Worm (Caenorhabditis elegans): ENCODE measurements around the gene F44D12.8.
"Not testable (repeated sequence)": the region's sequence is repeated elsewhere in the genome, so short reads cannot be mapped to it uniquely, and the experiment has no call there.

The F44D12.8 gene

ce11 chrIV:10026129-10026528 is 3.0 kb downstream of the F44D12.8 start:
- no peak for TF ChIP-seq dsc-1 (tag; optimal IDR thresholded peaks at IDR 0.05)
- TF ChIP-seq nhr-77 (tag; optimal IDR thresholded peaks at IDR 0.05): no peak
- no peak for TF ChIP-seq jun-1 (tag; optimal IDR thresholded peaks at IDR 0.05)
- no peak for TF ChIP-seq ets-5 (GFP tag; IDR thresholded peaks at IDR 0.05)
- TF ChIP-seq lin-39 (tag; optimal IDR thresholded peaks at IDR 0.05): no peak
- TF ChIP-seq pax-3 (tag; optimal IDR thresholded peaks at IDR 0.05): no peak
- TF ChIP-seq irx-1 (tag; optimal IDR thresholded peaks at IDR 0.05): no peak
- no peak for TF ChIP-seq mab-9 (GFP tag; IDR thresholded peaks at IDR 0.05)
- TF ChIP-seq ceh-90 (tag; optimal IDR thresholded peaks at IDR 0.05): no peak
- no peak for TF ChIP-seq mef-2 (tag; optimal IDR thresholded peaks at IDR 0.05)
- TF ChIP-seq lin-15B (tag; optimal IDR thresholded peaks at IDR 0.05): no peak
- TF ChIP-seq grh-1 (GFP tag; IDR thresholded peaks at IDR 0.05): no peak
- TF ChIP-seq nhr-47 (tag; optimal IDR thresholded peaks at IDR 0.05): no peak
- no peak for TF ChIP-seq nhr-20 (tag; optimal IDR thresholded peaks at IDR 0.05)
- no peak for TF ChIP-seq snu-23 (GFP tag; optimal IDR thresholded peaks at IDR 0.05)
- TF ChIP-seq nhr-76 (tag; optimal IDR thresholded peaks at IDR 0.05): no peak

DNA sequence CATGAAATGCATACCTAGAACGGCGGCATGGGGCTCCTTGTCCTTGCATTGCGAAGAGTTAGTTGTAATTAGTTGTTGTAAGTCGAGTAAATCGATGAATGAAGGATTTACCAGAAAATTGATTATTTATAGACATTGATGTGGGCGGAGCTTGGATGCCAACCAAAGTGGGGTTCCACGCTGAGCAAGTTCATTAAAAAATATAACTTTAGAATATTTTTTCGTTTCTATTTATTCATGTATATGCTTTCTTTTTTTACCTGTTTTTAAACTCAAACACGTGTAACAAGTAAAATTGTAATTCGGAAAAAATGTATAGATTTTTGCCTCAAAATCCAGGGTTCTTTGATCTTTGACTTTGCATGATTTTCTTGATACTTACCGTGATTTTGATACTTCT is 4.5 kb downstream of the F44D12.8 start, which contains the start of gene gipc-2:
TSS of gene gipc-2 (minus strand) at position 101 of the 400 bp plus-strand sequence.
- TF ChIP-seq Y116A8C.19 (tag; optimal IDR thresholded peaks at IDR 0.05; ENCODE audit: borderline replicate concordance): no peak

- not testable (repeated sequence) for TF ChIP-seq ztf-4 (tag; optimal IDR thresholded peaks at IDR 0.05); hpl-2 (GFP tag; optimal IDR thresholded peaks at IDR 0.05); nhr-85 (tag)
Measured at ce11 chrIV:10028779-10029178, 5.7 kb downstream of the F44D12.8 start, which contains the start of the genes F44D12.16 and msd-2. TSS of gene F44D12.16 (plus strand) at chrIV:10029079. TSS of gene msd-2 (plus strand) at chrIV:10029083.

- TF ChIP-seq lin-39 (tag; optimal IDR thresholded peaks at IDR 0.05): no peak
- no peak for TF ChIP-seq pax-3 (tag; optimal IDR thresholded peaks at IDR 0.05)
- no peak for TF ChIP-seq mab-9 (GFP tag; IDR thresholded peaks at IDR 0.05)
- TF ChIP-seq aha-1 (tag; optimal IDR thresholded peaks at IDR 0.05): no peak
- no peak for TF ChIP-seq lin-35 (GFP tag; optimal IDR thresholded peaks at IDR 0.05)
- no peak for TF ChIP-seq fkh-8 (tag; optimal IDR thresholded peaks at IDR 0.05)
- TF ChIP-seq lir-3 (tag; optimal IDR thresholded peaks at IDR 0.05; ENCODE audit: poor library complexity): no peak
- no peak for TF ChIP-seq tlp-1 (tag; optimal IDR thresholded peaks at IDR 0.05)
- TF ChIP-seq nhr-11 (tag; optimal IDR thresholded peaks at IDR 0.05): no peak
- no peak for TF ChIP-seq blmp-1 (tag; optimal IDR thresholded peaks at IDR 0.05)
- no peak for TF ChIP-seq aly-2 (tag; optimal IDR thresholded peaks at IDR 0.05)
- no peak for TF ChIP-seq nhr-47 (tag; optimal IDR thresholded peaks at IDR 0.05)
- no peak for TF ChIP-seq elt-3 (tag; optimal IDR thresholded peaks at IDR 0.05)
- no peak for TF ChIP-seq ets-5 (GFP tag; IDR thresholded peaks at IDR 0.05)
- TF ChIP-seq xbp-1 (tag; optimal IDR thresholded peaks at IDR 0.05): no peak
- no peak for TF ChIP-seq rnt-1 (tag; optimal IDR thresholded peaks at IDR 0.05)
- TF ChIP-seq pqm-1 (tag; optimal IDR thresholded peaks at IDR 0.05): no peak
- no peak for TF ChIP-seq nhr-19 (GFP tag; conservative IDR thresholded peaks at IDR 0.05)
Measured at ce11 chrIV:10033053-10033452, 10.0 kb downstream of the F44D12.8 start, which contains the start of gene F44D12.6. TSS of gene F44D12.6 (plus strand) at chrIV:10033353.

- TF ChIP-seq nhr-19 (GFP tag; conservative IDR thresholded peaks at IDR 0.05): no peak
- no peak for TF ChIP-seq nhr-28 (tag; optimal IDR thresholded peaks at IDR 0.05)
- TF ChIP-seq xbp-1 (tag; optimal IDR thresholded peaks at IDR 0.05): no peak
- no peak for TF ChIP-seq nhr-85 (tag)
- TF ChIP-seq lir-3 (tag; optimal IDR thresholded peaks at IDR 0.05; ENCODE audit: poor library complexity): no peak
- no peak for TF ChIP-seq lin-39 (tag; optimal IDR thresholded peaks at IDR 0.05)
- TF ChIP-seq pax-3 (tag; optimal IDR thresholded peaks at IDR 0.05): no peak
- TF ChIP-seq snu-23 (GFP tag; optimal IDR thresholded peaks at IDR 0.05): no peak
- no peak for TF ChIP-seq lin-13 (GFP tag; optimal IDR thresholded peaks at IDR 0.05)
- no peak for TF ChIP-seq C04F5.9 (tag; optimal IDR thresholded peaks at IDR 0.05)
- TF ChIP-seq nhr-71 (tag; optimal IDR thresholded peaks at IDR 0.05): no peak
- TF ChIP-seq lsy-2 (tag; optimal IDR thresholded peaks at IDR 0.05): no peak
- TF ChIP-seq blmp-1 (tag; optimal IDR thresholded peaks at IDR 0.05): no peak
- no peak for TF ChIP-seq nhr-77 (tag; optimal IDR thresholded peaks at IDR 0.05)
- no peak for TF ChIP-seq fkh-10 (GFP tag; optimal IDR thresholded peaks at IDR 0.05)
- no peak for TF ChIP-seq ceh-90 (tag; optimal IDR thresholded peaks at IDR 0.05)
- no peak for TF ChIP-seq zag-1 (tag; optimal IDR thresholded peaks at IDR 0.05)
- TF ChIP-seq dpl-1 (GFP tag; optimal IDR thresholded peaks at IDR 0.05): no peak
- TF ChIP-seq nhr-47 (tag; optimal IDR thresholded peaks at IDR 0.05): no peak
Measured at ce11 chrIV:10036966-10037365, 13.9 kb downstream of the F44D12.8 start, which contains the start of gene F44D12.10. TSS of gene F44D12.10 (minus strand) at chrIV:10037066.
